Worm (Caenorhabditis elegans): ENCODE results near the gene K12H6.5.

K12H6.5 gene

ce11 chrII:2859873-2860821 lies 34.2 kb upstream of the K12H6.5 start:
- TF ChIP-seq sea-2 (GFP tag; IDR thresholded peaks at IDR 0.05) (no peak), nhr-80 (tag; optimal IDR thresholded peaks at IDR 0.05) (no peak), Y67H2A.10 (GFP tag; conservative IDR thresholded peaks at IDR 0.05) (no peak), die-1 (tag; optimal IDR thresholded peaks at IDR 0.05) (peak; percentile 69), ama-1 (optimal IDR thresholded peaks at IDR 0.05) (no peak), ama-1 (GFP tag; optimal IDR thresholded peaks at IDR 0.05) (peak in 1 of 2 experiments; percentile 53), Y56A3A.18 (GFP tag; IDR thresholded peaks at IDR 0.05) (no peak), F55B11.4 (tag; optimal IDR thresholded peaks at IDR 0.05; ENCODE audit: borderline replicate concordance, insufficient read depth) (no peak), attf-5 (GFP tag; optimal IDR thresholded peaks at IDR 0.05) (no peak), B0035.1 (tag; optimal IDR thresholded peaks at IDR 0.05) (no peak), hmg-1.2 (GFP tag; IDR thresholded peaks at IDR 0.05) (peak; percentile 68), ceh-40 (GFP tag; IDR thresholded peaks at IDR 0.05) (no peak), D2030.7 (GFP tag; IDR thresholded peaks at IDR 0.05) (peak; percentile 75), bed-1 (GFP tag; IDR thresholded peaks at IDR 0.05) (no peak), mcd-1 (GFP tag; IDR thresholded peaks at IDR 0.05) (peak; percentile 35; the same call in 1 of the 2 replicates), snpc-4 (GFP tag; optimal IDR thresholded peaks at IDR 0.05) (peak; percentile 41), snpc-4 (tag; optimal IDR thresholded peaks at IDR 0.05) (peak in 3 of 4 experiments; percentile 31 to 60 (median 33)), tbp1 (GFP tag; optimal IDR thresholded peaks at IDR 0.05) (peak; percentile 91), egl-44 (GFP tag; IDR thresholded peaks at IDR 0.05) (0 out of 2 replicates have a peak, but pooled peaks have one; percentile 30), nhr-179 (tag; optimal IDR thresholded peaks at IDR 0.05) (no peak), cebp-1 (GFP tag; IDR thresholded peaks at IDR 0.05) (no peak), cebp-1 (tag; optimal IDR thresholded peaks at IDR 0.05) (peak; percentile 50), cebp-2 (GFP tag; IDR thresholded peaks at IDR 0.05) (peak; percentile 83; the same call in 1 of the 2 replicates), gei-17 (GFP tag; optimal IDR thresholded peaks at IDR 0.05) (no peak), F52B5.7 (tag; optimal IDR thresholded peaks at IDR 0.05) (no peak), pbrm-1 (GFP tag; IDR thresholded peaks at IDR 0.05) (peak; percentile 35; the same call in 1 of the 2 replicates), B0261.1 (tag; optimal IDR thresholded peaks at IDR 0.05) (peak; percentile 83), F57C9.4 (tag; optimal IDR thresholded peaks at IDR 0.05) (no peak), zfh-2 (GFP tag; conservative IDR thresholded peaks at IDR 0.05) (peak; percentile 62), rec-8 (tag; optimal IDR thresholded peaks at IDR 0.05) (peak; percentile 37 to 55), rcor-1 (GFP tag; IDR thresholded peaks at IDR 0.05) (peak; percentile 29; the same call in 1 of the 2 replicates), ceh-100 (GFP tag; IDR thresholded peaks at IDR 0.05) (0 out of 2 replicates have a peak, but pooled peaks have one; percentile 35), hlh-12 (tag; optimal IDR thresholded peaks at IDR 0.05) (no peak), ekl-4 (GFP tag; IDR thresholded peaks at IDR 0.05) (peak; percentile 35; the same call in 1 of the 2 replicates), lsl-1 (GFP tag; optimal IDR thresholded peaks at IDR 0.05) (peak; percentile 33), F23B12.7 (tag; optimal IDR thresholded peaks at IDR 0.05; ENCODE audit: insufficient read depth) (no peak), chd-7 (tag; optimal IDR thresholded peaks at IDR 0.05) (peak; percentile 19), nhr-90 (tag; optimal IDR thresholded peaks at IDR 0.05) (peak; percentile 67), Y79H2A.3 (GFP tag; conservative IDR thresholded peaks at IDR 0.05) (peak; percentile 59; the same call in 1 of the 2 replicates), ztf-26 (tag; optimal IDR thresholded peaks at IDR 0.05) (no peak), sptf-2 (GFP tag; optimal IDR thresholded peaks at IDR 0.05) (no peak), lin-26 (GFP tag; IDR thresholded peaks at IDR 0.05) (peak; percentile 76), pha-4 (tag; optimal IDR thresholded peaks at IDR 0.05) (no peak), F39B2.1 (GFP tag; IDR thresholded peaks at IDR 0.05) (no peak), madf-3 (GFP tag; IDR thresholded peaks at IDR 0.05) (no peak), nfya-1 (tag; optimal IDR thresholded peaks at IDR 0.05; ENCODE audit: borderline replicate concordance, insufficient read depth) (no peak), F33H1.4 (GFP tag; IDR thresholded peaks at IDR 0.05) (no peak)

Data from whole organism, young adult.